Worm (Caenorhabditis elegans): ENCODE measurements around the gene C30G12.6.

C30G12.6 gene

DNA sequence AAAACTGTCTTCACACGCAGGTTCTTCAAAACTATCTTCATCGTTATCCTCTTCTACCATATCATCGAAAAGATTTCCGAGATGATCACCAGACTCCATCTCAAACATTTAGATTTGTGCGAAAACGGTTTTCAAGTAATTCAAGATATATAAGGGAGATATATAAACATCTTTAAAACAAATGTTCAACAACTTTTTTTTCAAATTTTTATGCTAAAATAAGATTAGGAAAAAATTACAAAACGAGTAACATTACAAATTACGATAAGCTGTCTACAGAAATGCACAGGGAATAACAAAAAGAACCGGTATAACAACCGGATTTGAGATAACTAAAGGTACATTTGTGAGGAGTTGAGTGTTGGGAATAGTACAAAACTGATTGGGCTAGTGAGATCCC lies at the start of gene C30G12.6:
Gene C30G12.6 (minus strand): TSS at position 101 of the 400 bp plus-strand sequence.
- TF ChIP-seq him-1 (tag; optimal IDR thresholded peaks at IDR 0.05) (no peak), dao-5 (tag; optimal IDR thresholded peaks at IDR 0.05) (no peak), W03F9.2 (tag; optimal IDR thresholded peaks at IDR 0.05) (no peak)

DNA sequence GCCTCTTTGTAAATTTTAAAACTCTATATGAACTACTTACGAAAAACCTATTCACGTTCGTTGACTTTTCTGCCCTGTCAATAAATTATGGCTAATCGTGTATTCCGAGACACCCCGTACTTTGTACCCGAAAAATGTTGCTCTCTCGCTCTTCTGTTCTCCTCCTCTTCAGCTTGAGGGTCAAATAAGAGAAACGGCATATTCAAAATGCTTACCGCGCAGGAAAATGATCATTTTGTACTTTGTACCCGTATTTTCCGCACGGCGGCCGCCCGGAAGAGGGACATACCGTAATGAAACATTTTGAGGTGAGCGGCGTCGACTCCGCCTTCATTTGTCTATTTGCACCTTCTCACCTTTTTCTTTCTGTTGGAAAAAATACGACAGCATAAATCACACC lies 47.9 kb upstream of the C30G12.6 start:
- TF ChIP-seq dao-5 (tag; optimal IDR thresholded peaks at IDR 0.05) = no peak
- no peak for TF ChIP-seq him-1 (tag; optimal IDR thresholded peaks at IDR 0.05)
- no peak for TF ChIP-seq W03F9.2 (tag; optimal IDR thresholded peaks at IDR 0.05)

DNA sequence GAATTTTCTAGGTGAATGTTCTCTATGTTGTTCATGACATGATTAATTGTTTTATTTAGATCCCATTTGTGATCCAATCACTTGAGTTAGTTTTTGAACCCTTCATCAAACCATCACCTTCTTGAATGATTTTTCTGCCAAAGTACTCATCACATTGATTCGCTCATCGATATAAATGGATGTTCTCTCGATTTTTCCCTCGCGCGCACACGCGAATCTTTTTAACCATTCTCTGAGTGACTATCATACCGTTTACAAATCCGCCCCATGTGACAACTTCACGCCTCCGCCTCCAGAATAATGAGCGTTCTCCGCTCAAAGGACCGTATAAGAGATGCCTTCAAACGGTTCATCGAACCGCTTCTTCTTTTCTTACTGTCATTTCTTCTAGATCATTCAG lies 47.1 kb upstream of the C30G12.6 start:
- TF ChIP-seq W03F9.2 (tag; optimal IDR thresholded peaks at IDR 0.05) (no peak), him-1 (tag; optimal IDR thresholded peaks at IDR 0.05) (no peak), dao-5 (tag; optimal IDR thresholded peaks at IDR 0.05) (no peak)

DNA sequence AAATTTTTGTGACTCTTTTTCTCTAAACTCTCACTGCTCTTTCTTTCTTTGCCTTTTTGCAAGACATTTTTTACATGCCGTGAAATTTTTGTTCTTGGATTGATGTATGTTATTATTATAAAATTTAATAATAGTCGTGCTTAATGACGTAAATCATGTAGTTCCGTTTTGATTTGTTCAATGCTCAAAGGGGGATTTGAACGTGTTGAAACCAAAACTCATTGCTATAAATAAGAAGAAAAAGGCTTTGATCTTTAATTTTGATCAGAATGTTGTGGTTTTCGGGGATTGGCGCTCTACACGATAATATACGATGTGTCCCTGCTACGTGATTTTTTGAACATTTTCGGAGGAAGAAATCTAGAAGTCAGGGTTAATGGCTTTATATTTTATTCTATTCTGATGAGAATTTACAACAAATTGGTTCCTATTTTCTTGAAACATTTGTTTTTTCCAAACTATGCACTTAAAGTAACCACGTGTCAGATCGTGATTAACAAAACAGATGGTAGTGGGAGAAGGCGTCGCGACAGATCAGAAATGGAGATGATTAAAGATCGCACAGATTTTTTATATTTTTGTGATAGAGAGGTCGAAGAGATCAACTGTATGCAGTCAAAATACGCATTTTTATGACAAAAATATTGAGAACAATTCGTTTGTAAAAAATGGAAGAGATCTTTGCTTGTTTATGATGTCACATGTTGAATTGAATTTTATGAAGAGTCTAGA lies 45.9 kb upstream of the C30G12.6 start:
- TF ChIP-seq him-1 (tag; optimal IDR thresholded peaks at IDR 0.05) = no peak
- no peak for TF ChIP-seq W03F9.2 (tag; optimal IDR thresholded peaks at IDR 0.05)
- TF ChIP-seq dao-5 (tag; optimal IDR thresholded peaks at IDR 0.05) = no peak

DNA sequence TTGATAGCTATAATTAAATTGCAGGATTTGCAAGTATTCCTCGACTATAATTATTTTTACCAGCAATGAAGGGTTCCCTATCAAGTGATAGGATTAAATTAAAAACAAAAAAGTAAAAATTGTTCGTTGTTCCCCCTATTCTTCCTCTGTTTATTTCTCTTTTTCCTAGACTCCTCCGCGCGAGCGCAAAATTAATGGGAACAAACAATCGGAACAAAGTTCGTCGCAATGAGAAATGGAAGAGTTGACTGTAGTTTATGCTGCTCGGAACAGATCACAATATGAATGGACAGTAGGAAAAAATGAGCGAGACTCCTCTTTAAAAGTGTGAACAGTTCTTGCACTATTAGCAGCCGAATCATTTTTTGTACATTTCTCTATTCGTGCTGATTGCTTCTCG lies 44.9 kb upstream of the C30G12.6 start:
- TF ChIP-seq W03F9.2 (tag; optimal IDR thresholded peaks at IDR 0.05) (no peak), him-1 (tag; optimal IDR thresholded peaks at IDR 0.05) (no peak), dao-5 (tag; optimal IDR thresholded peaks at IDR 0.05) (no peak)

DNA sequence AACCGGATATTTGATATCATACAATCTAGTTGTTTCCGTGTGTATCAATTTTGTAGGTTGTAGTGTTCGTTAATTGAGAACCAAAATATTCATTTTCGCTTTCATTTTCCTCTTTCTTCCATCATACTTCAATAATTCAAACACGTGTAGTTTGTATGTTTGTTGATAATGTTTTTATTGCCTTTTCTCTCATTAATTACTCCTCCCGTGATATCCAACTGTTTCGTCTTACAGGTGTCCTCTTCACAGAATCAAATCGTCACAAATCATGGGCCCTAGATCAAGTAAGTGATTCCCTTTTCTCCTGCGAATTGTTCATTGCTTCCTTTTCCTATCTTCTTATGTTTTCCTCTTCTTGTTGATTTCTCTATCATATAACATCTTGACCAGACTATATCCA lies 43.2 kb upstream of the C30G12.6 start, which contains the start of gene nhr-21:
Gene nhr-21 (plus strand): TSS at position 235 of the 400 bp plus-strand sequence.
- TF ChIP-seq dao-5 (tag; optimal IDR thresholded peaks at IDR 0.05) (no peak), him-1 (tag; optimal IDR thresholded peaks at IDR 0.05) (no peak), W03F9.2 (tag; optimal IDR thresholded peaks at IDR 0.05) (no peak)

DNA sequence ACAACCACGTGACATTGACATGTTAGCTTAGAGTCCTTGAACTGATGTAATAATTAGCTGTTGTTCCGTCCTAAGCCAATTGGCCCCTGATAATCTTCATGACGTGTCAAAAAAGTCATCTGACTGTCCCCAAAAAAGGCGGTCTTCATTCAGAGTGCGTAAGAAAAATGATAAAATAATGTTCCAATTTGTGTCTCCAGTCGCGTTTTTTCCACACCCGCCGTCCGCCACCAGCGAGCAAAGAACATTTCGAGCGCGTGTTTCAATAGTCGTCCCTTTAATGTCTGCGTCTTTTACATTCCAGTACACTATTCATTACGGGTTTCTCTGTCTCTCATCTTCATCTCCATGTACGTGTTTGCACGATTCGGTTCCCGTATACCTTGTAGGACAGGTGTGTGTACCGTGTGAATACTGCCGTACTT lies 41.7 kb upstream of the C30G12.6 start:
- TF ChIP-seq dao-5 (tag; optimal IDR thresholded peaks at IDR 0.05) (no peak), W03F9.2 (tag; optimal IDR thresholded peaks at IDR 0.05) (peak; percentile 54)

DNA sequence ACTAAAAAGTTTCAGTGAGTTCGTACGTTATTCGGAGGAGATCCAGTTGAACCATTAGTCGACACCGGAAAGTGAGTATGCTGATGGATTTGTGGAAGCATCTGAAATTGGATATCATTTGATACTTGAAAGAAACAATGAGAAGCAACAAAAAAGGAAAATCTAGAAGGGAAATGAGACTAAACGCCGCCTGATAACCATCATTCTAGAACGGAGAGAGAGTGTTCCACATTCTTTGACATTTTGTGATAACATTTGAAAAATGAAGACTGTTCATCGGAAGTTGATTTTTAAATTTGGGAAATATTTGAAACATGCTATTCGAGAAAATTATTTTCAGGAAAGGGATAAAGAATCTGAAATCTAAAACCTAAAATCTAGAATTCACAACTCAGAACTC lies 35.4 kb upstream of the C30G12.6 start, which contains the start of gene npax-1:
Gene npax-1 (minus strand): TSS at position 101 of the 400 bp plus-strand sequence.
- TF ChIP-seq him-1 (tag; optimal IDR thresholded peaks at IDR 0.05) (no peak), dao-5 (tag; optimal IDR thresholded peaks at IDR 0.05) (no peak), W03F9.2 (tag; optimal IDR thresholded peaks at IDR 0.05) (no peak)

DNA sequence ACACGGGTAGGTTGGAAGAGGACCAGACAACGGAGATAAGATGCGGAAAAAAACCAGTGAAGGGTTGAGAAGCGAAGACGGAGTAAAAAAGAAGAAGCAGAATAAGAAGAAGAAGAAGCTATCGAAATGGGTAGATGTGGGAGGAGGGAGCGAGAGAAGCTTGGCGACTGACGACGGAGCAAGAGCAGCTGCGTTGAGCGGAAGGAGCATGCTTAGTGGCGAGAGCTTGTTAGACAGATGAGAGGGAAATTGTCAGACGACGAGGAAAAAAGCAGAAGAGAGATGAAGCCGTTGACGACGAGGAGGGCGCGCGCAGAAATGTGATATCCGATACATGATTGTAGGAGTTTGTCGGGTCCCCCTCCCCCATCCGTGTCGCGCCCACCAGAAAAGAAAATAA lies 31.2 kb upstream of the C30G12.6 start:
- peak; percentile 72 for TF ChIP-seq him-1 (tag; optimal IDR thresholded peaks at IDR 0.05)
- TF ChIP-seq dao-5 (tag; optimal IDR thresholded peaks at IDR 0.05) = no peak
- no peak for TF ChIP-seq W03F9.2 (tag; optimal IDR thresholded peaks at IDR 0.05)

DNA sequence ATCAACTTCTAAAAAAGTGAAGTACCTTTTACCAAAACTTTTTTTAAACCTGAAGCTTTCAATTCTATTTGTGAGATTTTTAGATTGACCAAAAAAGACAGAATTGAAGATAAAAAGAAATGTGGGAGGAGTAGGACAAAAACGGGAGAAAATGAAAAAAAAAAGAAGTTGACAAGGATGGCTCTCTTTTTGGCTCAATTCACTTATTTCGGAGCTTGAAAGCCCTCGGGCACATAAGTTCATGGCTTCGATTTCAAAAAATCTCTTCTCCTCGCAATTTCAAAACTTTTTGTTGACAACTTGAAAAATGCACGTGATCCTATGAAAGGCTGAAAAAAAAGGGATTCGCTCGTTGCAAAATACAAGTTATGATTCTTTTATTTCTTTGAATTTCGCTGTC lies 30.4 kb upstream of the C30G12.6 start:
- no peak for TF ChIP-seq him-1 (tag; optimal IDR thresholded peaks at IDR 0.05)
- TF ChIP-seq dao-5 (tag; optimal IDR thresholded peaks at IDR 0.05) = no peak
- TF ChIP-seq W03F9.2 (tag; optimal IDR thresholded peaks at IDR 0.05) = no peak

DNA sequence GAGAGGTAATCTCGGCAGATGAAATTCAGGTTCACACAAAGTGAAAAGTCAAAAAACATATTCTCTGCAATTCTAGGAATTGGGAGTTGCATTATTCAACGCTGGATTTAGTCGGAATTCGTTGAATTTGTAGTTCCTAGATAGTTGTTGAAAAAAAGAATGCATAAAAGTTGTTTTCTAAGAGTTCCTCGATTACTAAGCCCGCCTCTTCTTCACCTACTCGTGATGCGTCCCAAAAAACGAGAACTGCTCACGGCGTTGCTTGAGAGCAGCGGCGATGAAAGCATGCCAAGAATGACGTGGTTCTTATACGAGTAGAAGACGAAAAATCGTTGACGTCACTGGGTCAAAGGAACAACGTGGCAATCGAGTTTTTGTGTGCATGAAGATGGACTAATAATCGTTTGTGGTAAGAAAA lies 29.3 kb upstream of the C30G12.6 start:
- no peak for TF ChIP-seq dao-5 (tag; optimal IDR thresholded peaks at IDR 0.05)
- no peak for TF ChIP-seq W03F9.2 (tag; optimal IDR thresholded peaks at IDR 0.05)

DNA sequence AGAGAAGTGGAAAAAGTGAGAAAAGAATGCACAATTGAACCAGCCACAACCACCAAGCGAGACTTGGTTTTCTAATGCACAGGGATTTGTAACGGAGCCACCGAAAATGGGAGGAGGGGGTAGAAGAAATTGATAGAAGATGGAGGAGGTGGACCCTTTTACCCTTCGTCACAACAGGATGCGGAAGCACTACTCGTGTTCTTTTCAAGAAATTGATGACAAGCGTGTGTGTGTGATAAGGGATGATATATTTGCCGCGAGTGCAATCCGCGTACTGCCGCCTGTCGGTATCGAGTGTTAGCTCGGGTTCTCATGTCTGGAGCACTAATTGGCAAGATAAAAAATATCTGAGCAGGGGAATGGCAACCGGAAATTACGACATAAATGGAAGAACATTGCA lies 28.1 kb upstream of the C30G12.6 start, which contains the start of gene F21D12.3:
Gene F21D12.3 (minus strand): TSS at position 101 of the 400 bp plus-strand sequence.
- TF ChIP-seq dao-5 (tag; optimal IDR thresholded peaks at IDR 0.05) = no peak
- TF ChIP-seq W03F9.2 (tag; optimal IDR thresholded peaks at IDR 0.05) = no peak
- TF ChIP-seq him-1 (tag; optimal IDR thresholded peaks at IDR 0.05) = no peak

DNA sequence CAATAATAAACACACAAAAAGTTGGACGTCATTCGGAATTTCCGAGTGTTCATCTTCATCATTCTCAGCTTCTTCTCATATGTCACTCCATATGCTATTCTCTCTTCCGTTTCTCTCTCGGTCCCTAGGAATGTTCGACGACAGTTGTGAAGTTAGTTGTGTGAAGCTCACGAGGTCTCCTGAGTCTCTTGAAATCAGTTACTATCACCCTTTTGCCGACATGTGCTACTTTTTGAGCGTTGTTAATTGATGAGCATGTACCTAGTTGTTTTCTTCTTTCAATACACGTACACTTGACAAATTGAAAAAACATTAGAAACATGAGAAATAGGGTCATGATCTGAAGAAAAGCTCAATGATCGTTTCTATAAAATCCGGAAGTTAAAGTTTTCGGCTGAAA lies 27.5 kb upstream of the C30G12.6 start:
- no peak for TF ChIP-seq him-1 (tag; optimal IDR thresholded peaks at IDR 0.05)
- TF ChIP-seq W03F9.2 (tag; optimal IDR thresholded peaks at IDR 0.05) = no peak
- TF ChIP-seq dao-5 (tag; optimal IDR thresholded peaks at IDR 0.05) = no peak

DNA sequence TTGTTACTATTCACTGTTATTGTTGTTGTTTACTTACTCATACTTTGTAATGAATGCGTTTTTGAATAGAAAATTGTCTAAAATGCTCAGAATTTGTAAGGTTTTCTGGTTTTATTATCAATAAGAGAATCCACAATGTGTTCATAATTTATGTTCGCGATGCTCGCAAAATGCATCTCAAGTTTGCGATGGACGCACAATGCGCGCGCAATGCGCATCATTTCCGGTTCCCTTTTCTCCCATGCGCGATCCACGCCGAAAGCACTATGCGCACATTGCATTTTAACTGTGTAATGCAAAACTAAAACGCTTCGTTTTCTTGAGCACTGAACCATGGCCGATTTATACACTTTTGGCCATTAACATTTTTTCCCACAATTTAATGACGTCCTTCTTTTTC lies 23.7 kb upstream of the C30G12.6 start:
- TF ChIP-seq dao-5 (tag; optimal IDR thresholded peaks at IDR 0.05) = no peak
- TF ChIP-seq him-1 (tag; optimal IDR thresholded peaks at IDR 0.05) = peak; percentile 80

DNA sequence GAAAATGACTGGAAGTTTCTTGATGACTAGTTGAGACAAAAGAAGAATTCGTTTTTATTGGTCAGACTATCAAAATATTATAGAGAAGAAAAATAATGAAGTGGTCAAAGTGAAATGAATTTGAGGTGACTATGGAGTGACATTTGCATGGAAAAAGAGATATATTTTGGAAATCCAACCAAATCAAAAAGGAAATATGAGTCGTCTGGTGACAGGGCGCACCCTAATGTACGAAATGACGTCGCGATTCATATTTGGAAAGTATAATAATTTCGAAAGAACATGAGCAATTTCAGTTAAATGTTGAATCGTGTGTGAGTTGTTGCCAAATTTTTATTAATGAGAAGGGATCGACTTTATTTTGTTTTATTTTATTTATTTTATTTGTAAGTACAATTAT lies 21.7 kb upstream of the C30G12.6 start, which contains the start of gene F21D12.2:
Gene F21D12.2 (plus strand): TSS at position 301 of the 400 bp plus-strand sequence.
- TF ChIP-seq dao-5 (tag; optimal IDR thresholded peaks at IDR 0.05) (no peak), W03F9.2 (tag; optimal IDR thresholded peaks at IDR 0.05) (no peak), him-1 (tag; optimal IDR thresholded peaks at IDR 0.05) (no peak)

Measured in whole organism, L4/young adult.